Fruit fly (Drosophila melanogaster): ENCODE results near the gene Nin.

DNA sequence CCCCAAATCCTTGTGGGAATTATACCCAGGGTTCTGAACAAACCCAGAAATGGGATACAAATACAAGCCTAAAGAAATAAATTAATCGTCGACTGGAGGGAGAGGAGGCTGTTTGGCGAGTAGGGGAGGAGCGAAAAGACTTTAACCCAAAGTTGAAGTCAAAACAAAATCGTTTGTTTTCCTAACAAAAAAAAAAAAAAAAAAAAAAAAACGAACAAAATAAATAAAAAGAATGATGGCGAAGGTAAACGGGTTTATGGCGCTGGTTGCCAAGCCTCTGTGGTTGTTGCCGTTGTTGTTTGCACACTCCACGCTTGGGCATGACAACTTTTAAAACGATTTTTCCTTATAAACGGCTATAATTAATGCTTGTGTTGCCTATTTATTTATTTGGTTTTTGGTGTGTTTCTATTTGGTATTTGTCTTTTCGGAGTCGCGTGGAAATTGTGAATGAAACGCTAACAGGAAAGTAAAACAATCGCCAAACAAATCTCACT is 49.7 kb downstream of the Nin start:
- TF ChIP-seq CG31627 (GFP tag; optimal IDR thresholded peaks at IDR 0.05) (no peak), Eip93F (GFP tag; optimal IDR thresholded peaks at IDR 0.05) (no peak), CG16779 (tag; optimal IDR thresholded peaks at IDR 0.05) (no peak), CG6854 (GFP tag; optimal IDR thresholded peaks at IDR 0.05) (no peak)

Data from whole organism, prepupa.